Worm (Caenorhabditis elegans): ENCODE results near the gene ile-2.

Gene ile-2

ce11 chrX:768061-768646 lies at the start of gene ile-2, which contains the start of gene trap-2:
ile-2 (plus strand) TSS chrX:768596.
trap-2 (minus strand) TSS chrX:768069.
- no peak for TF ChIP-seq nhr-76 (tag; optimal IDR thresholded peaks at IDR 0.05)
- peak; percentile 80 for TF ChIP-seq egl-13 (tag; optimal IDR thresholded peaks at IDR 0.05)
- TF ChIP-seq nhr-237 (tag; optimal IDR thresholded peaks at IDR 0.05) = peak; percentile 70
- TF ChIP-seq skn-1 (tag; optimal IDR thresholded peaks at IDR 0.05) = peak; percentile 99
- TF ChIP-seq hlh-17 (GFP tag; optimal IDR thresholded peaks at IDR 0.05; ENCODE audit: borderline replicate concordance) = no peak
- peak; percentile 62 for TF ChIP-seq hpl-2 (GFP tag; optimal IDR thresholded peaks at IDR 0.05)
- TF ChIP-seq ceh-90 (tag; optimal IDR thresholded peaks at IDR 0.05) = no peak
- TF ChIP-seq blmp-1 (tag; optimal IDR thresholded peaks at IDR 0.05) = peak; percentile 94
- no peak for TF ChIP-seq nhr-28 (tag; optimal IDR thresholded peaks at IDR 0.05)
- peak; percentile 95 for TF ChIP-seq nhr-71 (tag; optimal IDR thresholded peaks at IDR 0.05)
- peak; percentile 87 for TF ChIP-seq mep-1 (tag; optimal IDR thresholded peaks at IDR 0.05)
- TF ChIP-seq unc-86 (tag; optimal IDR thresholded peaks at IDR 0.05) = peak; percentile 83
- peak; percentile 93 for TF ChIP-seq rnt-1 (tag; optimal IDR thresholded peaks at IDR 0.05)
- no peak for TF ChIP-seq ces-1 (GFP tag; optimal IDR thresholded peaks at IDR 0.05)
- peak; percentile 98 for TF ChIP-seq lin-14 (GFP tag; optimal IDR thresholded peaks at IDR 0.05)
- TF ChIP-seq aly-2 (tag; optimal IDR thresholded peaks at IDR 0.05) = no peak
- TF ChIP-seq nhr-47 (tag; optimal IDR thresholded peaks at IDR 0.05) = peak; percentile 93
- TF ChIP-seq pax-3 (tag; optimal IDR thresholded peaks at IDR 0.05) = peak; percentile 18
- TF ChIP-seq Y116A8C.19 (tag; optimal IDR thresholded peaks at IDR 0.05; ENCODE audit: borderline replicate concordance) = no peak
- peak; percentile 91 for TF ChIP-seq xbp-1 (tag; optimal IDR thresholded peaks at IDR 0.05)
- TF ChIP-seq ztf-4 (tag; optimal IDR thresholded peaks at IDR 0.05) = peak; percentile 70
- no peak for TF ChIP-seq nhr-12 (tag; optimal IDR thresholded peaks at IDR 0.05)
- no peak for TF ChIP-seq pag-3 (tag; optimal IDR thresholded peaks at IDR 0.05; ENCODE audit: borderline replicate concordance, insufficient read depth)
- peak; percentile 75 for TF ChIP-seq isw-1 (GFP tag; IDR thresholded peaks at IDR 0.05)
- TF ChIP-seq C34B4.2 (tag; optimal IDR thresholded peaks at IDR 0.05) = no peak
- TF ChIP-seq lin-39 (tag; optimal IDR thresholded peaks at IDR 0.05) = peak; percentile 64
- peak in 1 of 2 experiments; percentile 93 for TF ChIP-seq mdl-1 (tag; optimal IDR thresholded peaks at IDR 0.05)
- TF ChIP-seq sox-4 (tag; optimal IDR thresholded peaks at IDR 0.05) = peak; percentile 46
- TF ChIP-seq dsc-1 (tag; optimal IDR thresholded peaks at IDR 0.05) = peak; percentile 55
- TF ChIP-seq tlp-1 (tag; optimal IDR thresholded peaks at IDR 0.05) = no peak
- TF ChIP-seq C04F5.9 (tag; optimal IDR thresholded peaks at IDR 0.05) = peak; percentile 7
- peak; percentile 60 for TF ChIP-seq lir-3 (tag; optimal IDR thresholded peaks at IDR 0.05; ENCODE audit: poor library complexity)
- peak; percentile 68 for TF ChIP-seq F16B12.6 (tag; optimal IDR thresholded peaks at IDR 0.05)
- peak; percentile 92 for TF ChIP-seq nhr-90 (tag; optimal IDR thresholded peaks at IDR 0.05; ENCODE audit: poor library complexity)
- TF ChIP-seq unc-30 (tag; optimal IDR thresholded peaks at IDR 0.05) = no peak
- TF ChIP-seq unc-62 (GFP tag; optimal IDR thresholded peaks at IDR 0.05) = no peak
- peak; percentile 69 for TF ChIP-seq fkh-10 (GFP tag; optimal IDR thresholded peaks at IDR 0.05)
- peak; percentile 69 to 80 for TF ChIP-seq efl-1 (optimal IDR thresholded peaks at IDR 0.05)
- peak; percentile 55 to 96 for TF ChIP-seq efl-1 (GFP tag; optimal IDR thresholded peaks at IDR 0.05 in 1 of 2)
- peak; percentile 52; the same call in 1 of the 2 replicates for TF ChIP-seq mab-9 (GFP tag; IDR thresholded peaks at IDR 0.05)
- peak in 3 of 6 experiments; percentile 79 to 85 (median 80) for TF ChIP-seq elt-3 (tag; optimal IDR thresholded peaks at IDR 0.05)
- peak; percentile 67 for TF ChIP-seq irx-1 (tag; optimal IDR thresholded peaks at IDR 0.05)
- no peak for TF ChIP-seq hlh-4 (tag; optimal IDR thresholded peaks at IDR 0.05)
- peak; percentile 34 for TF ChIP-seq ceh-8 (GFP tag; optimal IDR thresholded peaks at IDR 0.05)
- peak; percentile 89 for TF ChIP-seq lin-15B (tag; optimal IDR thresholded peaks at IDR 0.05)
- no peak for TF ChIP-seq aha-1 (tag; optimal IDR thresholded peaks at IDR 0.05)
- TF ChIP-seq ama-1 (optimal IDR thresholded peaks at IDR 0.05) = no peak
- TF ChIP-seq ceh-82 (tag; optimal IDR thresholded peaks at IDR 0.05) = peak; percentile 84 to 96 (median 84)
- no peak for TF ChIP-seq alr-1 (tag; optimal IDR thresholded peaks at IDR 0.05; ENCODE audit: borderline replicate concordance)
- peak; percentile 90 for TF ChIP-seq jun-1 (tag; optimal IDR thresholded peaks at IDR 0.05)
- peak in 1 of 2 experiments; percentile 29 for TF ChIP-seq egl-27 (tag; optimal IDR thresholded peaks at IDR 0.05)
- TF ChIP-seq lin-13 (GFP tag; optimal IDR thresholded peaks at IDR 0.05) = peak; percentile 85
